Worm (Caenorhabditis elegans) whole organism, young adult: Measurements from ENCODE around the gene M03F8.6.

Source experiments
- B0035.1 ChIP-seq: sonication (generic microtip); optimal IDR thresholded peaks from 2 replicates; lab custom pipeline; 2016; ENCODE audit warnings: missing genetic modification characterization, mild to moderate bottlenecking, missing compliant biosample characterization, missing genotype, missing genetic modification reagents
- B0261.1 ChIP-seq: sonication (generic microtip); optimal IDR thresholded peaks from 2 replicates; lab custom pipeline; 2016; ENCODE audit warnings: mild to moderate bottlenecking, missing genetic modification characterization, moderate library complexity, missing compliant biosample characterization
- C17E4.6 ChIP-seq: fragments of 200-800 bp; sonication (Bioruptor generic); IDR thresholded peaks from 2 replicates; pipeline ENCODE4 v1.3.6; 2022; ENCODE audit warnings: missing genetic modification reagents, missing genetic modification characterization, missing compliant biosample characterization
- F22D6.2 ChIP-seq: sonication (generic microtip); optimal IDR thresholded peaks from 2 replicates; lab custom pipeline; 2016; ENCODE audit warnings: mild to moderate bottlenecking, missing genetic modification characterization, missing compliant biosample characterization
- F33H1.4 ChIP-seq: fragments of 200-800 bp; sonication (Bioruptor generic); IDR thresholded peaks from 2 replicates; pipeline ENCODE4 v1.3.6; 2022; ENCODE audit warnings: missing genetic modification reagents, missing genetic modification characterization, missing compliant biosample characterization
- F52B5.7 ChIP-seq: sonication (generic microtip); optimal IDR thresholded peaks from 2 replicates; lab custom pipeline; 2016; ENCODE audit warnings: mild to moderate bottlenecking, missing genetic modification characterization, missing compliant biosample characterization
- F57A8.1 ChIP-seq: fragments of 200-800 bp; sonication (Bioruptor generic); optimal IDR thresholded peaks from 2 replicates; lab custom pipeline; 2018; ENCODE audit warnings: mild to moderate bottlenecking, missing genetic modification characterization, moderate library complexity, missing compliant biosample characterization
- K11D2.4 ChIP-seq: fragments of 200-800 bp; sonication (Bioruptor generic); IDR thresholded peaks from 2 replicates; pipeline ENCODE4 v1.3.6; 2022; ENCODE audit warnings: missing genetic modification reagents, missing genetic modification characterization, missing compliant biosample characterization
- T07F8.4 ChIP-seq: sonication (generic microtip); optimal IDR thresholded peaks from 2 replicates; lab custom pipeline; 2016; ENCODE audit warnings: mild to moderate bottlenecking, missing genetic modification characterization, moderate library complexity, missing compliant biosample characterization
- Y53F4B.3 ChIP-seq: fragments of 200-800 bp; sonication (Bioruptor generic); IDR thresholded peaks from 2 replicates; pipeline ENCODE4 v1.3.6; 2022; ENCODE audit warnings: missing genetic modification reagents, missing genetic modification characterization, missing compliant biosample characterization
- Y53G8AR.9 ChIP-seq: fragments of 200-800 bp; sonication (Bioruptor generic); conservative IDR thresholded peaks from 2 replicates; pipeline ENCODE4 v1.3.6; 2022; ENCODE audit warnings: missing genetic modification reagents, missing genetic modification characterization, missing compliant biosample characterization
- Y56A3A.18 ChIP-seq: fragments of 200-800 bp; sonication (Bioruptor generic); IDR thresholded peaks from 2 replicates; pipeline ENCODE4 v1.3.6; 2022; ENCODE audit warnings: missing genetic modification reagents, missing genetic modification characterization, missing compliant biosample characterization
- akir-1 ChIP-seq: fragments of 200-800 bp; sonication (Bioruptor generic); optimal IDR thresholded peaks from 2 replicates; lab custom pipeline; 2018; ENCODE audit warnings: mild to moderate bottlenecking, missing genetic modification characterization, moderate library complexity, missing compliant biosample characterization
- atf-7 ChIP-seq: sonication (generic microtip); optimal IDR thresholded peaks from 2 replicates; lab custom pipeline; 2017; ENCODE audit warnings: mild to moderate bottlenecking, missing genetic modification characterization, missing compliant biosample characterization
- bed-2 ChIP-seq: fragments of 200-800 bp; sonication (Bioruptor generic); IDR thresholded peaks from 2 replicates; pipeline ENCODE4 v1.3.6; 2022; ENCODE audit warnings: missing genetic modification reagents, missing genetic modification characterization, missing compliant biosample characterization
- ccch-3 ChIP-seq: fragments of 200-800 bp; sonication (Bioruptor generic); optimal IDR thresholded peaks from 2 replicates; lab custom pipeline; 2018; ENCODE audit warnings: mild to moderate bottlenecking, missing genetic modification characterization, missing compliant biosample characterization
- ceh-27 ChIP-seq: fragments of 200-800 bp; sonication (Bioruptor generic); optimal IDR thresholded peaks from 2 replicates; lab custom pipeline; 2018; ENCODE audit warnings: mild to moderate bottlenecking, missing genetic modification characterization, moderate library complexity, missing compliant biosample characterization
- ceh-40 ChIP-seq: fragments of 200-800 bp; sonication (Bioruptor generic); IDR thresholded peaks from 2 replicates; pipeline ENCODE4 v1.3.6; 2022; ENCODE audit warnings: missing genetic modification characterization, missing compliant biosample characterization
- ceh-58 ChIP-seq: fragments of 200-800 bp; sonication (Bioruptor generic); IDR thresholded peaks from 2 replicates; pipeline ENCODE4 v1.3.6; 2022; ENCODE audit warnings: missing genetic modification characterization, missing compliant biosample characterization
- ceh-91 ChIP-seq: fragments of 200-800 bp; sonication (Bioruptor generic); IDR thresholded peaks from 2 replicates; pipeline ENCODE4 v1.3.6; 2022; ENCODE audit warnings: missing genetic modification reagents, missing genetic modification characterization, missing compliant biosample characterization
- efl-1 ChIP-seq: fragments of 150-350 bp; optimal IDR thresholded peaks from 2 replicates; lab custom pipeline; 2014; ENCODE audit warnings: missing biosample characterization, missing genetic modification reagents, missing genetic modification characterization
- hmg-1.2 ChIP-seq: fragments of 200-800 bp; sonication (Bioruptor generic); IDR thresholded peaks from 2 replicates; pipeline ENCODE4 v1.3.6; 2022; ENCODE audit warnings: missing genetic modification reagents, missing genetic modification characterization, missing compliant biosample characterization
- hmg-20 ChIP-seq: fragments of 200-800 bp; sonication (Bioruptor generic); IDR thresholded peaks from 2 replicates; pipeline ENCODE4 v1.3.6; 2022; ENCODE audit warnings: missing genetic modification reagents, missing genetic modification characterization, missing compliant biosample characterization
- hrde-1 ChIP-seq: sonication (generic microtip); optimal IDR thresholded peaks from 2 replicates; lab custom pipeline; 2016; ENCODE audit warnings: missing genetic modification characterization, mild to moderate bottlenecking, missing compliant biosample characterization, moderate library complexity, missing genotype, missing genetic modification reagents, borderline replicate concordance
- lir-1 ChIP-seq: fragments of 200-800 bp; sonication (Bioruptor generic); conservative IDR thresholded peaks from 2 replicates; pipeline ENCODE4 v1.3.6; 2022; ENCODE audit warnings: missing genetic modification reagents, missing genetic modification characterization, missing compliant biosample characterization
- lsl-1 ChIP-seq: fragments of 200-800 bp; sonication (Bioruptor generic); optimal IDR thresholded peaks from 2 replicates; lab custom pipeline; 2018; ENCODE audit warnings: mild to moderate bottlenecking, missing genetic modification characterization, moderate library complexity, missing compliant biosample characterization
- madf-6 ChIP-seq: fragments of 200-800 bp; sonication (Bioruptor generic); IDR thresholded peaks from 2 replicates; pipeline ENCODE4 v1.3.6; 2022; ENCODE audit warnings: missing genetic modification reagents, missing genetic modification characterization, missing compliant biosample characterization
- mcd-1 ChIP-seq: fragments of 200-800 bp; sonication (Bioruptor generic); IDR thresholded peaks from 2 replicates; pipeline ENCODE4 v1.3.6; 2022; ENCODE audit warnings: missing genetic modification reagents, missing genetic modification characterization, missing compliant biosample characterization
- mel-28 ChIP-seq: sonication (generic microtip); optimal IDR thresholded peaks from 2 replicates; lab custom pipeline; 2016; ENCODE audit warnings: borderline replicate concordance, mild to moderate bottlenecking, missing genetic modification characterization, missing compliant biosample characterization
- nfya-1 ChIP-seq: sonication (generic microtip); optimal IDR thresholded peaks from 2 replicates; lab custom pipeline; 2017; ENCODE audit warnings: antibody characterized with exemption, missing compliant biosample characterization, missing genetic modification characterization, borderline replicate concordance; ENCODE audit not compliant: insufficient read depth
- nfya-2 ChIP-seq: fragments of 200-800 bp; sonication (Bioruptor generic); IDR thresholded peaks from 2 replicates; pipeline ENCODE4 v1.3.6; 2022; ENCODE audit warnings: missing genetic modification reagents, missing genetic modification characterization, missing compliant biosample characterization
- nfyb-1 ChIP-seq: fragments of 200-800 bp; sonication (Bioruptor generic); IDR thresholded peaks from 2 replicates; pipeline ENCODE4 v1.3.6; 2022; ENCODE audit warnings: missing genetic modification reagents, missing genetic modification characterization, missing compliant biosample characterization
- nhr-27 ChIP-seq: fragments of 200-800 bp; sonication (Bioruptor generic); optimal IDR thresholded peaks from 2 replicates; lab custom pipeline; 2018; ENCODE audit warnings: mild to moderate bottlenecking, missing genetic modification characterization, moderate library complexity, missing compliant biosample characterization
- nhr-90 ChIP-seq: sonication (generic microtip); optimal IDR thresholded peaks from 2 replicates; lab custom pipeline; 2016; ENCODE audit warnings: missing genotype, mild to moderate bottlenecking, missing genetic modification characterization, missing compliant biosample characterization
- rpc-1 ChIP-seq, 2 experiments: fragments of 150-350 bp in 1 of 2; sonication (generic microtip) in 1 of 2; optimal IDR thresholded peaks; 2 replicates each; lab custom pipeline; 2014 to 2018; ENCODE audit warnings: missing biosample characterization in 1 of 2, missing genetic modification characterization in 1 of 2, missing genetic modification reagents in 1 of 2, missing genotype in 1 of 2
- snpc-4 ChIP-seq, 5 experiments: fragments of 150-350 bp in 1 of 5; sonication (generic microtip) in 4 of 5; optimal IDR thresholded peaks; 2 replicates each; lab custom pipeline; 2014 to 2018; ENCODE audit warnings: missing genetic modification characterization in 5 of 5, missing biosample characterization in 3 of 5, antibody characterized with exemption in 2 of 5, mild to moderate bottlenecking in 2 of 5, missing compliant biosample characterization in 2 of 5, missing genotype in 2 of 5, moderate library complexity in 2 of 5, missing genetic modification reagents in 1 of 5
- unc-130 ChIP-seq: sonication (generic microtip); optimal IDR thresholded peaks from 2 replicates; lab custom pipeline; 2016; ENCODE audit warnings: missing genetic modification reagents, missing genetic modification characterization, missing compliant biosample characterization
- xnd-1 ChIP-seq: sonication (generic microtip); optimal IDR thresholded peaks from 2 replicates; lab custom pipeline; 2016; ENCODE audit warnings: missing genotype, missing genetic modification reagents, missing genetic modification characterization, missing compliant biosample characterization
- ztf-26 ChIP-seq: sonication (generic microtip); optimal IDR thresholded peaks from 2 replicates; lab custom pipeline; 2017; ENCODE audit warnings: missing genetic modification characterization, missing compliant biosample characterization
- ztf-28 ChIP-seq: fragments of 200-800 bp; sonication (Bioruptor generic); IDR thresholded peaks from 2 replicates; pipeline ENCODE4 v1.3.6; 2022; ENCODE audit warnings: missing genetic modification reagents, missing genetic modification characterization, missing compliant biosample characterization
- ztf-3 ChIP-seq: fragments of 200-800 bp; sonication (Bioruptor generic); optimal IDR thresholded peaks from 2 replicates; lab custom pipeline; 2018; ENCODE audit warnings: mild to moderate bottlenecking, missing genetic modification characterization, missing compliant biosample characterization

The M03F8.6 gene

DNA sequence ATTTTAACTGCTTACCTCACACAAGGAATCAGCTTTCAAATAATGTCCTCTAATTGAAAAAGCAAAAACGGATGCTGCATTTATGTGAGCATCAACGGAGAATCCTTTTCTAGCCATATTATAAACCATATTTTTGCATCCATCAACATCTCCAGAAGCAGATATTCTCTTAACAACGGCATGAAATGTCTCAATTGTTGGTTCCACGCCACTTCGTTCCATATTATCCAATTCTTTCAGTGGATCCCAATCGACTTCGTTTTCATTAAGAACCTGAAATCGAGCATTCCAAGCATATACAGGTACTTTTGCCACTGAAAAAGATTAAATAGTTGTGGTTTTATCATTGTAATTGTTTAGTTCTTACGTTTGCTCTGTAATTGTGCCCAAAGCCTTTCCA lies 37.8 kb downstream of the M03F8.6 start:
- TF ChIP-seq B0261.1 (tag; lab: Kevin White, UChicago) (no peak), C17E4.6 (GFP tag; lab: Robert Waterston, UW) (no peak), bed-2 (GFP tag; lab: Robert Waterston, UW) (no peak), ccch-3 (no peak), F57A8.1 (GFP tag; lab: Kevin White, UChicago) (no peak), rpc-1 (optimal IDR thresholded peaks at IDR 0.05; lab: Kevin White, UChicago) (no peak), rpc-1 (tag; optimal IDR thresholded peaks at IDR 0.05; lab: Kevin White, UChicago) (no peak), hmg-1.2 (GFP tag; lab: Robert Waterston, UW) (no peak), B0035.1 (tag; lab: Kevin White, UChicago) (no peak), efl-1 (GFP tag; lab: Kevin White, UChicago) (no peak)

DNA sequence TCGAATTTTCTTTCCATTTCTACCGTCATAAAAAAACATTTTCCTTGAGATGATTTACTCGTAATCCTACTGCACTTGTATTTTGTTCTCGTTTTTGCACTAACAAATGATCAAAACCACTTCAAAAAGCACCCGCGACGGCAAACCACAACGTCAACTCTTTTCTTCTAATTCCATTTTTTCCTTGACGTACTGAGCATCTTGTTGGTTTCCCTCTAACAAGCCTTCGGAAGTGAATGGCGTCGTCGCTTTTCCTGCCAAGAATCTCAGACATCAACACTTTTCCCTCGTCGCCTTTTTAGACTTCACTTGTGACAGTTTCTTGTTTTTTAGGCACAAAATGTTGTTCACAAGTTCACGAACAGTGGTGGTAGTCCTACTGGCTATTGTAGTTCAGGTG lies 42.2 kb downstream of the M03F8.6 start, which contains the start of gene C04E6.13:
C04E6.13 (plus strand) TSS at position 301 of the 400 bp plus-strand sequence.
- no peak for TF ChIP-seq Y56A3A.18 (GFP tag; lab: Robert Waterston, UW)
- no peak for TF ChIP-seq T07F8.4 (tag; lab: Kevin White, UChicago)
- TF ChIP-seq Y53F4B.3 (GFP tag; lab: Robert Waterston, UW): no peak
- no peak for TF ChIP-seq rpc-1 (optimal IDR thresholded peaks at IDR 0.05; lab: Kevin White, UChicago)
- TF ChIP-seq rpc-1 (tag; optimal IDR thresholded peaks at IDR 0.05; lab: Kevin White, UChicago): no peak
- no peak for TF ChIP-seq Y53G8AR.9 (GFP tag; lab: Robert Waterston, UW)
- no peak for TF ChIP-seq ceh-40
- TF ChIP-seq nfya-1 (tag; lab: Kevin White, UChicago): no peak
- TF ChIP-seq K11D2.4 (GFP tag; lab: Robert Waterston, UW): no peak
- no peak for TF ChIP-seq nfyb-1 (GFP tag; lab: Robert Waterston, UW)
- TF ChIP-seq madf-6 (GFP tag; lab: Robert Waterston, UW): no peak
- TF ChIP-seq nfya-2 (GFP tag; lab: Robert Waterston, UW): no peak
- TF ChIP-seq atf-7 (tag; lab: Kevin White, UChicago): no peak
- TF ChIP-seq F52B5.7 (tag; lab: Kevin White, UChicago): no peak
- TF ChIP-seq ztf-28 (GFP tag; lab: Robert Waterston, UW): no peak
- TF ChIP-seq snpc-4 (GFP tag; optimal IDR thresholded peaks at IDR 0.05; lab: Kevin White, UChicago): no peak
- TF ChIP-seq snpc-4 (tag; optimal IDR thresholded peaks at IDR 0.05; lab: Kevin White, UChicago): no peak
- TF ChIP-seq F57A8.1 (GFP tag; lab: Kevin White, UChicago): no peak
- TF ChIP-seq F33H1.4 (GFP tag; lab: Robert Waterston, UW): no peak
- no peak for TF ChIP-seq unc-130 (GFP tag; lab: Kevin White, UChicago)
- no peak for TF ChIP-seq ceh-58 (GFP tag; lab: Robert Waterston, UW)

DNA sequence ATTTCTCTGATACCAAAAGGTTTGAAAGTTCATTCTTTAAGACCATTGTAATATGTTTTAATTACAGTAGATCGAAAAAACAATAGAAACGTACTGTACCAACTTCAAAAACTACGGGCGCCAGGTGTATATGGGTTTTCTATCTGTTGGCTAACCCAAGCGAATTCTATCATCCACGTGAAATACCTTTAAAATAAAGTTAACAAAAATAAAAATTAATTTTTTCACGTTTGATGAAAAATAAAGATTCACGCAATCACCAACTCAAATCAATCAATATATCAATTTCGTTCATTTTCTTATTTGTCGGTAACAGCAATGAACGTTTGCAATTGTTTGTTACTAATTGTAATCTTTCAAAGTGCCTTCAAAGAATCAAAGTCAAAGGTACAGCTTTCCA lies 47.6 kb downstream of the M03F8.6 start, which contains the start of gene C04E6.4:
C04E6.4 (plus strand) TSS at position 301 of the 400 bp plus-strand sequence.
- TF ChIP-seq akir-1 (GFP tag; lab: Kevin White, UChicago) (no peak), ztf-3 (no peak), mcd-1 (GFP tag; lab: Robert Waterston, UW) (no peak), ztf-26 (tag; lab: Kevin White, UChicago) (no peak), lsl-1 (no peak), nhr-27 (no peak), xnd-1 (tag; lab: Kevin White, UChicago) (no peak), ztf-28 (GFP tag; lab: Robert Waterston, UW) (no peak), hmg-20 (no peak), F22D6.2 (tag; lab: Kevin White, UChicago) (no peak), ceh-40 (no peak), mel-28 (tag; lab: Kevin White, UChicago) (no peak), nhr-90 (tag; lab: Kevin White, UChicago) (no peak), lir-1 (GFP tag; lab: Robert Waterston, UW) (no peak), ceh-27 (GFP tag; lab: Kevin White, UChicago) (no peak), hrde-1 (tag; lab: Kevin White, UChicago) (no peak), B0035.1 (tag; lab: Kevin White, UChicago) (no peak), unc-130 (GFP tag; lab: Kevin White, UChicago) (no peak), rpc-1 (optimal IDR thresholded peaks at IDR 0.05; lab: Kevin White, UChicago) (no peak), rpc-1 (tag; optimal IDR thresholded peaks at IDR 0.05; lab: Kevin White, UChicago) (no peak), ceh-91 (no peak)
